Fruit fly (Drosophila melanogaster): Measurements from ENCODE around the gene CG43182.

Gene CG43182

DNA sequence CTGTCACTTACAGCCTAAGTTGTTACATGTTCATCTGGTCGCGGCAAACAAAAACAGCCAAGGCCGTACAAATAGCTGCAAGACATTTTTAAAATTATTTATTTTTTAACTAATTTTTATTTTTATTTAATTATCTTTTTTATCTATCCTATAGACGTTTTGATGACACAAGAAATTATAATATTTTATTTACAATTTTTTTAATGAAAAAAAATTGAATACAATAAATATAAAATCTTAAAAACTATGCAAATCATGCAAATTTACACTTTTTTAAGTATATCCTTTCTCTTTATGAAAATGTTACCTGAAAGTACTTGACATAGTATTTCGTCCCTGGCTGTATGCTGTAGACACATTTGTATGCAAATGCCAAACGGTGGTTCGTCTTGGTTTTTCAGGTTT is 14.7 kb upstream of the CG43182 start (continued):
- peak; percentile 3 for TF ChIP-seq CG12155 (GFP tag; optimal IDR thresholded peaks at IDR 0.05)
- TF ChIP-seq CG8388 (GFP tag; optimal IDR thresholded peaks at IDR 0.05): peak; percentile 83
- no peak for TF ChIP-seq MBD-R2 (GFP tag; IDR thresholded peaks at IDR 0.05)
- TF ChIP-seq Myb (GFP tag; optimal IDR thresholded peaks at IDR 0.05): no peak
- peak in 1 of 2 experiments; percentile 93 for TF ChIP-seq Hr51 (GFP tag; optimal IDR thresholded peaks at IDR 0.05)
- TF ChIP-seq CG9437 (GFP tag; optimal IDR thresholded peaks at IDR 0.05): peak; percentile 85
- TF ChIP-seq Hr3 (GFP tag; optimal IDR thresholded peaks at IDR 0.05): peak; percentile 59
- no peak for TF ChIP-seq TFAM (GFP tag; optimal IDR thresholded peaks at IDR 0.05)
- TF ChIP-seq lab (GFP tag; optimal IDR thresholded peaks at IDR 0.05): peak; percentile 73
- TF ChIP-seq CG4707 (GFP tag; optimal IDR thresholded peaks at IDR 0.05): no peak
- TF ChIP-seq CG17359 (tag; optimal IDR thresholded peaks at IDR 0.05): peak; percentile 80
- TF ChIP-seq ranshi (GFP tag; IDR thresholded peaks at IDR 0.05): peak; percentile 60
- peak; percentile 79 for TF ChIP-seq Ssrp (tag; optimal IDR thresholded peaks at IDR 0.05)
- TF ChIP-seq zfh1 (GFP tag; IDR thresholded peaks at IDR 0.05): 0 out of 3 replicates have a peak, but pooled peaks have one; percentile 31
- no peak for TF ChIP-seq her (GFP tag; optimal IDR thresholded peaks at IDR 0.05)
- TF ChIP-seq nerfin-2 (GFP tag; IDR thresholded peaks at IDR 0.05; ENCODE audit: partially characterized antibody): no peak
- TF ChIP-seq NK7.1 (GFP tag; optimal IDR thresholded peaks at IDR 0.05): no peak
- TF ChIP-seq CG7786 (GFP tag; optimal IDR thresholded peaks at IDR 0.05): no peak
- no peak for TF ChIP-seq fd64A (GFP tag; optimal IDR thresholded peaks at IDR 0.05)
- no peak for TF ChIP-seq gce (GFP tag; IDR thresholded peaks at IDR 0.05)
- TF ChIP-seq gt (GFP tag; IDR thresholded peaks at IDR 0.05): no peak
- no peak for TF ChIP-seq Mrtf (GFP tag; IDR thresholded peaks at IDR 0.05)
- no peak for TF ChIP-seq CG16813 (GFP tag; IDR thresholded peaks at IDR 0.05; ENCODE audit: partially characterized antibody)
- TF ChIP-seq CG7372 (GFP tag; IDR thresholded peaks at IDR 0.05): peak; percentile 55; the same call in 1 of the 2 replicates
- TF ChIP-seq H15 (GFP tag; IDR thresholded peaks at IDR 0.05): 0 out of 3 replicates have a peak, but pooled peaks have one; percentile 31
- no peak for TF ChIP-seq stwl (tag; optimal IDR thresholded peaks at IDR 0.05)
- TF ChIP-seq ham (GFP tag; IDR thresholded peaks at IDR 0.05): no peak
- TF ChIP-seq CG15514 (GFP tag; optimal IDR thresholded peaks at IDR 0.05): peak; percentile 36
- TF ChIP-seq CG6254 (GFP tag; optimal IDR thresholded peaks at IDR 0.05): peak; percentile 52
- TF ChIP-seq BtbVII (GFP tag; optimal IDR thresholded peaks at IDR 0.05): peak; percentile 75
- TF ChIP-seq kah (GFP tag; optimal IDR thresholded peaks at IDR 0.05): peak; percentile 67
- TF ChIP-seq ewg (GFP tag; optimal IDR thresholded peaks at IDR 0.05): peak; percentile 41
- peak in 1 of 2 experiments; percentile 80 for TF ChIP-seq Eip74EF (GFP tag; optimal IDR thresholded peaks at IDR 0.05)
- TF ChIP-seq CG13424 (tag; optimal IDR thresholded peaks at IDR 0.05): peak; percentile 91
- TF ChIP-seq CG18011 (GFP tag; optimal IDR thresholded peaks at IDR 0.05): no peak
- no peak for TF ChIP-seq CG34376 (GFP tag; optimal IDR thresholded peaks at IDR 0.05)
- TF ChIP-seq CG9215 (GFP tag; IDR thresholded peaks at IDR 0.05): no peak; the same call in 1 of the 2 replicates
- no peak for TF ChIP-seq Lhr (GFP tag; optimal IDR thresholded peaks at IDR 0.05)
- TF ChIP-seq CG11247 (GFP tag; IDR thresholded peaks at IDR 0.05): no peak
- TF ChIP-seq btn (GFP tag; optimal IDR thresholded peaks at IDR 0.05): no peak
- no peak for TF ChIP-seq cad (GFP tag; optimal IDR thresholded peaks at IDR 0.05)
- peak; percentile 85 for TF ChIP-seq Meics (GFP tag; optimal IDR thresholded peaks at IDR 0.05)
- peak; percentile 85 for TF ChIP-seq Sox102F (GFP tag; optimal IDR thresholded peaks at IDR 0.05)
- TF ChIP-seq Scr (GFP tag; IDR thresholded peaks at IDR 0.05; ENCODE audit: partially characterized antibody): no peak
- no peak for TF ChIP-seq ftz-f1 (GFP tag; optimal IDR thresholded peaks at IDR 0.05)
- TF ChIP-seq ash1 (GFP tag; optimal IDR thresholded peaks at IDR 0.05): no peak
- no peak for TF ChIP-seq mld (GFP tag; IDR thresholded peaks at IDR 0.05; ENCODE audit: partially characterized antibody)
- peak; percentile 58 for TF ChIP-seq ATbp (GFP tag; optimal IDR thresholded peaks at IDR 0.05)
- peak; percentile 87 for TF ChIP-seq run (tag; optimal IDR thresholded peaks at IDR 0.05)
